Worm (Caenorhabditis elegans) whole organism, late embryonic: ENCODE results near the gene Y5H2B.3.

ENCODE experiments used
- F13H6.1 ChIP-seq: sonication (generic microtip); optimal IDR thresholded peaks from 2 replicates; lab custom pipeline; 2016; ENCODE audit warnings: missing genetic modification characterization, missing compliant biosample characterization
- ama-1 ChIP-seq: fragments of 150-350 bp; optimal IDR thresholded peaks from 2 replicates; lab custom pipeline; 2014
- ceh-14 ChIP-seq: sonication (generic microtip); optimal IDR thresholded peaks from 2 replicates; lab custom pipeline; 2016; ENCODE audit warnings: missing genotype, missing genetic modification characterization, missing compliant biosample characterization
- ceh-18 ChIP-seq: sonication (generic microtip); optimal IDR thresholded peaks from 2 replicates; lab custom pipeline; 2016; ENCODE audit warnings: missing genetic modification characterization, missing compliant biosample characterization
- ceh-30 ChIP-seq: fragments of 150-350 bp; optimal IDR thresholded peaks from 2 replicates; lab custom pipeline; 2014; ENCODE audit warnings: missing biosample characterization, missing genetic modification characterization
- ceh-45 ChIP-seq: fragments of 200-800 bp; sonication (Bioruptor generic); IDR thresholded peaks from 2 replicates; pipeline ENCODE4 v1.3.6; 2022; ENCODE audit warnings: missing genetic modification reagents, missing genetic modification characterization, missing compliant biosample characterization
- ceh-48 ChIP-seq: sonication (generic microtip); optimal IDR thresholded peaks from 2 replicates; lab custom pipeline; 2016; ENCODE audit warnings: missing genetic modification characterization, inconsistent platforms, missing compliant biosample characterization
- ceh-6 ChIP-seq: fragments of 200-800 bp; sonication (Bioruptor generic); optimal IDR thresholded peaks from 2 replicates; lab custom pipeline; 2018; ENCODE audit warnings: mild to moderate bottlenecking, missing genetic modification characterization, missing compliant biosample characterization
- ceh-9 ChIP-seq: sonication (generic microtip); optimal IDR thresholded peaks from 2 replicates; lab custom pipeline; 2016; ENCODE audit warnings: mild to moderate bottlenecking, missing genetic modification characterization, inconsistent platforms, missing compliant biosample characterization
- elt-2 ChIP-seq: sonication (generic microtip); optimal IDR thresholded peaks from 2 replicates; lab custom pipeline; 2016; ENCODE audit warnings: missing genetic modification reagents, missing genetic modification characterization, missing compliant biosample characterization
- ets-4 ChIP-seq: sonication (generic microtip); optimal IDR thresholded peaks from 2 replicates; lab custom pipeline; 2016; ENCODE audit warnings: missing genetic modification characterization, missing compliant biosample characterization
- eyg-1 ChIP-seq: sonication (generic microtip); optimal IDR thresholded peaks from 2 replicates; lab custom pipeline; 2016; ENCODE audit warnings: missing genotype, missing genetic modification characterization, missing compliant biosample characterization
- fax-1 ChIP-seq: sonication (generic microtip); optimal IDR thresholded peaks from 2 replicates; lab custom pipeline; 2016; ENCODE audit warnings: missing genotype, missing genetic modification characterization, missing compliant biosample characterization
- fkh-6 ChIP-seq: sonication (generic microtip); optimal IDR thresholded peaks from 2 replicates; lab custom pipeline; 2016; ENCODE audit warnings: missing genetic modification characterization, missing compliant biosample characterization
- hlh-13 ChIP-seq: fragments of 200-800 bp; sonication (Bioruptor generic); optimal IDR thresholded peaks from 2 replicates; lab custom pipeline; 2018; ENCODE audit warnings: mild to moderate bottlenecking, missing genetic modification characterization, missing compliant biosample characterization
- hlh-15 ChIP-seq: sonication (generic microtip); optimal IDR thresholded peaks from 2 replicates; lab custom pipeline; 2016; ENCODE audit warnings: missing genetic modification characterization, missing compliant biosample characterization
- hlh-30 ChIP-seq: sonication (generic microtip); optimal IDR thresholded peaks from 2 replicates; lab custom pipeline; 2017; ENCODE audit warnings: antibody characterized with exemption, missing genetic modification characterization, missing compliant biosample characterization; ENCODE audit not compliant: insufficient read depth
- lin-11 ChIP-seq: fragments of 200-800 bp; sonication (Bioruptor generic); optimal IDR thresholded peaks from 2 replicates; lab custom pipeline; 2018; ENCODE audit warnings: mild to moderate bottlenecking, missing genetic modification characterization, missing compliant biosample characterization
- mec-3 ChIP-seq: sonication (generic microtip); optimal IDR thresholded peaks from 2 replicates; lab custom pipeline; 2016; ENCODE audit warnings: borderline replicate concordance, missing genetic modification characterization, missing compliant biosample characterization
- nfya-1 ChIP-seq: sonication (generic microtip); optimal IDR thresholded peaks from 2 replicates; lab custom pipeline; 2017; ENCODE audit warnings: missing genetic modification characterization, mild to moderate bottlenecking, missing compliant biosample characterization, antibody characterized with exemption, moderate library complexity
- nhr-232 ChIP-seq: sonication (generic microtip); optimal IDR thresholded peaks from 2 replicates; lab custom pipeline; 2016; ENCODE audit warnings: missing genetic modification characterization, missing compliant biosample characterization
- pag-3 ChIP-seq: sonication (generic microtip); optimal IDR thresholded peaks from 2 replicates; lab custom pipeline; 2016; ENCODE audit warnings: missing compliant biosample characterization, missing genetic modification characterization, borderline replicate concordance
- pat-9 ChIP-seq: fragments of 200-800 bp; sonication (Bioruptor generic); optimal IDR thresholded peaks from 2 replicates; lab custom pipeline; 2018; ENCODE audit warnings: mild to moderate bottlenecking, missing genetic modification characterization, moderate library complexity, missing compliant biosample characterization
- pax-1 ChIP-seq: fragments of 150-350 bp; optimal IDR thresholded peaks from 2 replicates; lab custom pipeline; 2014; ENCODE audit warnings: missing biosample characterization, missing genetic modification characterization
- pha-4 ChIP-seq: fragments of 150-350 bp; optimal IDR thresholded peaks from 2 replicates; lab custom pipeline; 2018; ENCODE audit warnings: missing biosample characterization, missing genetic modification reagents, missing genetic modification characterization
- pqm-1 ChIP-seq: sonication (generic microtip); optimal IDR thresholded peaks from 2 replicates; lab custom pipeline; 2016; ENCODE audit warnings: missing genetic modification characterization, missing compliant biosample characterization
- pros-1 ChIP-seq: fragments of 150-350 bp; optimal IDR thresholded peaks from 2 replicates; lab custom pipeline; 2014; ENCODE audit warnings: missing biosample characterization, missing genetic modification reagents, missing genetic modification characterization
- ref-2 ChIP-seq: sonication (generic microtip); optimal IDR thresholded peaks from 2 replicates; lab custom pipeline; 2016; ENCODE audit warnings: missing genetic modification characterization, missing compliant biosample characterization
- sdc-2 ChIP-seq: sonication (generic microtip); optimal IDR thresholded peaks from 2 replicates; lab custom pipeline; 2016; ENCODE audit warnings: missing genotype, missing genetic modification characterization, missing compliant biosample characterization
- syd-9 ChIP-seq: sonication (generic microtip); optimal IDR thresholded peaks from 2 replicates; lab custom pipeline; 2016; ENCODE audit warnings: mild to moderate bottlenecking, missing genetic modification characterization, moderate library complexity, missing compliant biosample characterization
- ttx-3 ChIP-seq: sonication (generic microtip); optimal IDR thresholded peaks from 2 replicates; lab custom pipeline; 2016; ENCODE audit warnings: missing genetic modification reagents, missing genetic modification characterization, missing compliant biosample characterization
- unc-3 ChIP-seq, 2 experiments: fragments of 200-800 bp in 1 of 2; sonication (Bioruptor generic) in 1 of 2; sonication (generic microtip) in 1 of 2; conservative IDR thresholded peaks in 1 of 2; optimal IDR thresholded peaks in 1 of 2; 2 replicates each; pipeline versions ENCODE4 v1.3.6 to Lab custom; 2016 to 2022; ENCODE audit warnings: missing compliant biosample characterization in 2 of 2, missing genetic modification characterization in 2 of 2, missing genetic modification reagents in 1 of 2
- unc-42 ChIP-seq: sonication (generic microtip); optimal IDR thresholded peaks from 2 replicates; lab custom pipeline; 2016; ENCODE audit warnings: missing genotype, missing genetic modification characterization, missing compliant biosample characterization
- ztf-16 ChIP-seq: sonication (generic microtip); optimal IDR thresholded peaks from 2 replicates; lab custom pipeline; 2017; ENCODE audit warnings: missing genetic modification characterization, missing compliant biosample characterization

Y5H2B.3 gene

ce11 chrV:2190383-2190782 lies 2.3 kb downstream of the Y5H2B.3 start:
- no peak for TF ChIP-seq pqm-1 (tag; lab: Kevin White, UChicago)
- TF ChIP-seq nfya-1 (tag; lab: Kevin White, UChicago), result no peak
- TF ChIP-seq, all 69 proteins: peak for 0

ce11 chrV:2191122-2191521 lies 3.0 kb downstream of the Y5H2B.3 start, which contains the start of gene srbc-42:
srbc-42 (minus strand) TSS chrV:2191222.
- TF ChIP-seq pha-4 (tag; lab: Kevin White, UChicago) (no peak), pax-1 (no peak), ets-4 (tag; lab: Kevin White, UChicago) (no peak), mec-3 (tag; lab: Kevin White, UChicago) (no peak), elt-2 (tag; lab: Kevin White, UChicago) (no peak), pat-9 (no peak), ceh-14 (no peak), ama-1 (no peak), ceh-45 (no peak)

- TF ChIP-seq hlh-15 (tag; lab: Kevin White, UChicago), result no peak
Measured at ce11 chrV:2192117-2192516, 4.0 kb downstream of the Y5H2B.3 start, which contains the start of gene nhr-13. nhr-13 (plus strand) TSS chrV:2192485.

ce11 chrV:2199594-2199993 lies 11.5 kb downstream of the Y5H2B.3 start:
- no peak for TF ChIP-seq ceh-14
- no peak for TF ChIP-seq pag-3 (tag; lab: Kevin White, UChicago)
- no peak for TF ChIP-seq fkh-6
- TF ChIP-seq syd-9 (tag; lab: Kevin White, UChicago), result no peak
- no peak for TF ChIP-seq ttx-3 (tag; lab: Kevin White, UChicago)
- no peak for TF ChIP-seq ceh-30 (tag; lab: Kevin White, UChicago)
- TF ChIP-seq ceh-6 (GFP tag; lab: Kevin White, UChicago), result no peak
- no peak for TF ChIP-seq pha-4 (tag; lab: Kevin White, UChicago)
- TF ChIP-seq ztf-16, result no peak
- no peak for TF ChIP-seq nhr-232 (tag; lab: Kevin White, UChicago)
- TF ChIP-seq hlh-15 (tag; lab: Kevin White, UChicago), result no peak
- TF ChIP-seq F13H6.1 (tag; lab: Kevin White, UChicago), result no peak
- no peak for TF ChIP-seq eyg-1 (tag; lab: Kevin White, UChicago)
- no peak for TF ChIP-seq sdc-2 (tag; lab: Kevin White, UChicago)
- no peak for TF ChIP-seq lin-11 (tag; lab: Kevin White, UChicago)

ce11 chrV:2200402-2200801 lies 12.3 kb downstream of the Y5H2B.3 start:
- TF ChIP-seq mec-3 (tag; lab: Kevin White, UChicago), result no peak
- TF ChIP-seq ceh-45, result no peak
- TF ChIP-seq pat-9, result no peak
- no peak for TF ChIP-seq ref-2 (tag; lab: Kevin White, UChicago)
- no peak for TF ChIP-seq ceh-14
- TF ChIP-seq pag-3 (tag; lab: Kevin White, UChicago), result no peak

ce11 chrV:2201240-2201639 lies 13.1 kb downstream of the Y5H2B.3 start, which contains the start of gene cyp-32B1:
cyp-32B1 (minus strand) TSS chrV:2201415.
- TF ChIP-seq ceh-9 (tag; lab: Kevin White, UChicago), result no peak
- TF ChIP-seq hlh-15 (tag; lab: Kevin White, UChicago), result no peak
- TF ChIP-seq ceh-48 (tag; lab: Kevin White, UChicago), result no peak

ce11 chrV:2204080-2204479 lies 16.0 kb downstream of the Y5H2B.3 start, which contains the start of gene cyp-33C12:
cyp-33C12 (minus strand) TSS chrV:2204400.
- TF ChIP-seq fax-1 (tag; lab: Kevin White, UChicago) (no peak), F13H6.1 (tag; lab: Kevin White, UChicago) (no peak), pqm-1 (tag; lab: Kevin White, UChicago) (no peak), ceh-14 (no peak), pros-1 (tag; lab: Kevin White, UChicago) (no peak), hlh-13 (GFP tag; lab: Kevin White, UChicago) (no peak), unc-42 (tag; lab: Kevin White, UChicago) (no peak), pat-9 (no peak), ceh-6 (GFP tag; lab: Kevin White, UChicago) (no peak), lin-11 (tag; lab: Kevin White, UChicago) (no peak), unc-3 (GFP tag; conservative IDR thresholded peaks at IDR 0.05; lab: Robert Waterston, UW) (no peak), unc-3 (tag; optimal IDR thresholded peaks at IDR 0.05; lab: Kevin White, UChicago) (no peak), syd-9 (tag; lab: Kevin White, UChicago) (no peak), ceh-45 (no peak), hlh-30 (no peak), ceh-18 (tag; lab: Kevin White, UChicago) (no peak), pha-4 (tag; lab: Kevin White, UChicago) (no peak)
